Worm (Caenorhabditis elegans): Measurements from ENCODE around the gene R02F2.4.

R02F2.4 gene

DNA sequence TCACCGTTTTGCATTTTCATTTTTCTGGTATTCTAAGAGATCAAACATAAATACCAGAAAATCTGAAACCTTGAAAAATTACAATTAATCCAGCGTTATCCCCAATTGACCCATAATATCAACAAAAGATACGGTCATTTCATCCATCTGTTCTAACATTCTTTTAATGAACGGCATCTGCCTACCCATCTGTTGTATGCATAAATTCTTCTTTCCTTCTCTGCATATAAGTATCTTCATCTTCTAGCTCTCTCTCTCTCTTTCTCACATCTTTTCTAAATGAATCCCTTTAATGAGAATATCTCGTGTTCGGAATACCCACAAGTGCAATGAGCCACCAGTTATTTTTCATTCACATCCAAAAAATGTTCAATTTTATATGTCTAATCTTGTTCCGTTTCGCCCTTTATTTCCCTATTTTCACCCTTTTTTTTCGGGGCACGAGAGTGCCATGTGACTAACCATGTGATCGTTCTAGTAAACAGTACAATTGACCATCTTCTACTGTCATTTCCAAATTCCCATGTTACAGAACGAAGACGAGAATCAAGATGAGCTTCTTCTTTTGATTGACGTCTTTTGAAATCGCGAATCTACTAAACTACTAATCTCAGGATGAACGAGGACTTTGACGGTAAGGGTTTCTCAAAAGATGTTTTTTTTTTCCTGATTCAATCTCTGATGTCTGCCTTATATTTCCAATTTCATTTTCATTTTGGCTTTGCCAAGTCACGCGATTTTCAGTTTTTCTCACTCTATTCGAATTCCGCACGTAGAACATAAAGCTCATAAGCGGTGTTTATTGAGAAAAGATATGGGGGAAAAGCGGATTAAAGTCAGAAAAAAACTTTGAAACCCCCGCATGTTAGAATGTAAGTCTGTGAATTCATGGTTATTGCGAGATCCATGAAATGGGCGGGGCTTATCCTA, 17.5 kb downstream of the R02F2.4 start, which contains the start of gene R02F2.1:
TSS of gene R02F2.1 (plus strand) at position 528 of the 930 bp plus-strand sequence.
- no peak for TF ChIP-seq ceh-36 (tag; optimal IDR thresholded peaks at IDR 0.05)
- no peak for TF ChIP-seq F13C5.2 (tag; optimal IDR thresholded peaks at IDR 0.05)
- no peak for TF ChIP-seq aly-1 (tag; optimal IDR thresholded peaks at IDR 0.05)

ce11 chrIII:5502915-5503575, 19.0 kb downstream of the R02F2.4 start:
- TF ChIP-seq ceh-36 (tag; optimal IDR thresholded peaks at IDR 0.05): no peak

- TF ChIP-seq F13C5.2 (tag; optimal IDR thresholded peaks at IDR 0.05) (no peak), ceh-13 (GFP tag; optimal IDR thresholded peaks at IDR 0.05) (no peak), ama-1 (optimal IDR thresholded peaks at IDR 0.05) (no peak), B0310.2 (tag; optimal IDR thresholded peaks at IDR 0.05) (no peak), tbx-37 (GFP tag; conservative IDR thresholded peaks at IDR 0.05) (no peak), tbx-11 (GFP tag; IDR thresholded peaks at IDR 0.05) (no peak), scrt-1 (GFP tag; IDR thresholded peaks at IDR 0.05) (no peak), hnd-1 (tag; optimal IDR thresholded peaks at IDR 0.05) (no peak), hmg-4 (GFP tag; optimal IDR thresholded peaks at IDR 0.05) (no peak), sea-1 (GFP tag; conservative IDR thresholded peaks at IDR 0.05) (no peak), ceh-36 (tag; optimal IDR thresholded peaks at IDR 0.05) (no peak), tra-4 (tag; optimal IDR thresholded peaks at IDR 0.05) (no peak), pes-1 (GFP tag; IDR thresholded peaks at IDR 0.05) (no peak), flt-1 (GFP tag; IDR thresholded peaks at IDR 0.05) (no peak), ets-7 (tag; optimal IDR thresholded peaks at IDR 0.05) (no peak), aly-1 (tag; optimal IDR thresholded peaks at IDR 0.05) (no peak), hmbx-1 (tag; optimal IDR thresholded peaks at IDR 0.05) (no peak)
Measured at ce11 chrIII:5503669-5504068, 19.6 kb downstream of the R02F2.4 start.

DNA sequence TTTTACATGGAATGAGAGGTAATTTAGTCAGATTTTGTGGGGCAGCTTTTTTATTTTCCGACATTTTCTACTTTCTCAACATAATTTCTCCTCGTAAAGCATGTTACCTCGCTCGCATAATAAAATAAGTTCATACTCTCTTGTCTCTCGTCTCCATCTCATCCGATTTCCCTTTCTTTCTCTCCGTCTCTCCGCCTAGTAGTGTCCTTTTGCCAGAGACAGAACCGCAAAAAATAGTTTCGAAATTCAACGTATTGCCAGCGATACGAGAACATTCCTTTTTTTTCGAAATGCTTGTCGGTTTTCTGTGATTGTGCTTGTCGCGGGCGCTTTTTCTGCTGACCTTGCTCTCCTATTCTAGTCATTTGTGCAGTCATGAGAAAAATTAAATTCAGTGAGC, 20.1 kb downstream of the R02F2.4 start:
- TF ChIP-seq hnd-1 (tag; optimal IDR thresholded peaks at IDR 0.05): no peak
- TF ChIP-seq ceh-36 (tag; optimal IDR thresholded peaks at IDR 0.05): no peak
- no peak for TF ChIP-seq flt-1 (GFP tag; IDR thresholded peaks at IDR 0.05)
- TF ChIP-seq ceh-13 (GFP tag; optimal IDR thresholded peaks at IDR 0.05): no peak
- no peak for TF ChIP-seq F13C5.2 (tag; optimal IDR thresholded peaks at IDR 0.05)
- no peak for TF ChIP-seq tbx-11 (GFP tag; IDR thresholded peaks at IDR 0.05)

DNA sequence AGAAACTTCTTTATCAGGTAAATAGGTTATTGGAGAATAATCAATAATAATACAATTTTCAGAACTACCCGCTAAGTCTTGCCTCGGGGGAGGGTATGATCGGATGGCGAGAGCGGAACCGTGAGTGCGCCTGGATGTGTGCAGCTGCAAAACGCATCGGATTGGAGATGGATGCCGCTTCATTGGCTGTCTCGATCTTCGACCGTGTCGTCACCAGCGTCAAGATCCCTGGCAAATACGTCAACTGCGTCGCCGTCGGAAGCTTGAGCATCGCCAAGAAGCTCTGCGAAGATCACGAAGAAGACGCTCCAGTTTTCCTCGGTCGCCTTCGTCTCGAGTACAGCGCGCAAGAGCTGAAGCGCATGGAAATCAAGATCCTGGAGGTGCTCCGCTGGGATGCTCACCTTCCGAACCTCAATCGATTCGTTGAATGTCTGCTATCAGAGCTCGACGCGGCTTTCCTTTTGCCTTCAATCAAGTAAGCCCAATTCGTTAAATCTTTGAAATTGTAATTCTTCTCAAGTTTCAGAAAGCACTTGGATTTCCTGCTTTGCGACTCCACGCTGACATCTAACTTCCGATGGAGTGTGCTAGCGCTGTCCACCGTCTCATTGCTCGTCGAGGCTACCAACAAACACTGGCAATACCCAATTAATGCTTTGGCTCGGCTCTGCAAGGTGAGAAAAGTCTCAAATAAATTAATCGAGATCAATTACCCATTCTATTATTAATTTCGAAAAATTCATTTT, 20.8 kb downstream of the R02F2.4 start:
- no peak for TF ChIP-seq tra-4 (tag; optimal IDR thresholded peaks at IDR 0.05)
- no peak for TF ChIP-seq hnd-1 (tag; optimal IDR thresholded peaks at IDR 0.05)
- TF ChIP-seq hmg-4 (GFP tag; optimal IDR thresholded peaks at IDR 0.05): no peak
- TF ChIP-seq F13C5.2 (tag; optimal IDR thresholded peaks at IDR 0.05): no peak
- no peak for TF ChIP-seq ama-1 (optimal IDR thresholded peaks at IDR 0.05)
- TF ChIP-seq tbx-37 (GFP tag; conservative IDR thresholded peaks at IDR 0.05): no peak

DNA sequence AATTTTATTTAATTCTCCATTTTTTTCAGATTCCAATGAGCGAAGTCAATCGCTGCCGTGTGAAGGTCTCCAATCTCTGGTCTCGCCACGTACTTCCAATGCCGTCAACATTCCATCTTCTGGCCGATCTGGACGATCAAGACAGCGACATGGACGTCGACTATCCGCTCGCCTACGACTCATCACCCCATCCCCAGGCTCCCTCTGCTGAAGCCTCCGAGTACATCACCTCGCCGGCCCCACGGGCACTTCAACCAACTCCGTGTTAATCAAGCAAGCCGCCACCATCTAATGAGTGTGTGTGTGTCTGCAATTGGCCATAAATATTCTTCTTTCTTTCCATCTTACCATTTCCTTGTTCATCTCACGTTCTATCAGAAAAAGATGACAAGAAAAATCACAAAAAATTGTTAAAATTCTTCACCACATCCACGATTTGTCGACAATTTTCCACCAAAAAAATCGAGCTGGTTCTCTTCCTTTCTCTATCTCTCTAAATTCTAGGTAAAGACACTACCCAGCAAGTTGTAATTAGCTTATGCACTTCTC, 21.5 kb downstream of the R02F2.4 start:
- no peak for TF ChIP-seq ceh-36 (tag; optimal IDR thresholded peaks at IDR 0.05)
- TF ChIP-seq sea-1 (GFP tag; conservative IDR thresholded peaks at IDR 0.05): no peak
- TF ChIP-seq hmg-4 (GFP tag; optimal IDR thresholded peaks at IDR 0.05): no peak
- no peak for TF ChIP-seq tbx-37 (GFP tag; conservative IDR thresholded peaks at IDR 0.05)
- TF ChIP-seq scrt-1 (GFP tag; IDR thresholded peaks at IDR 0.05): no peak
- no peak for TF ChIP-seq flt-1 (GFP tag; IDR thresholded peaks at IDR 0.05)
- no peak for TF ChIP-seq F13C5.2 (tag; optimal IDR thresholded peaks at IDR 0.05)
- TF ChIP-seq ama-1 (optimal IDR thresholded peaks at IDR 0.05): no peak
- TF ChIP-seq hmbx-1 (tag; optimal IDR thresholded peaks at IDR 0.05): no peak
- no peak for TF ChIP-seq tra-4 (tag; optimal IDR thresholded peaks at IDR 0.05)
- TF ChIP-seq pes-1 (GFP tag; IDR thresholded peaks at IDR 0.05): no peak
- TF ChIP-seq B0310.2 (tag; optimal IDR thresholded peaks at IDR 0.05): no peak

- no peak for TF ChIP-seq B0310.2 (tag; optimal IDR thresholded peaks at IDR 0.05)
- TF ChIP-seq ceh-13 (GFP tag; optimal IDR thresholded peaks at IDR 0.05): no peak
- no peak for TF ChIP-seq tbx-11 (GFP tag; IDR thresholded peaks at IDR 0.05)
- no peak for TF ChIP-seq aly-1 (tag; optimal IDR thresholded peaks at IDR 0.05)
- no peak for TF ChIP-seq tra-4 (tag; optimal IDR thresholded peaks at IDR 0.05)
- TF ChIP-seq scrt-1 (GFP tag; IDR thresholded peaks at IDR 0.05): no peak
- TF ChIP-seq flt-1 (GFP tag; IDR thresholded peaks at IDR 0.05): no peak
- no peak for TF ChIP-seq pes-1 (GFP tag; IDR thresholded peaks at IDR 0.05)
- no peak for TF ChIP-seq hnd-1 (tag; optimal IDR thresholded peaks at IDR 0.05)
- TF ChIP-seq ets-7 (tag; optimal IDR thresholded peaks at IDR 0.05): no peak
- no peak for TF ChIP-seq hmbx-1 (tag; optimal IDR thresholded peaks at IDR 0.05)
- TF ChIP-seq ama-1 (optimal IDR thresholded peaks at IDR 0.05): no peak
- TF ChIP-seq tbx-37 (GFP tag; conservative IDR thresholded peaks at IDR 0.05): no peak
- no peak for TF ChIP-seq sea-1 (GFP tag; conservative IDR thresholded peaks at IDR 0.05)
- TF ChIP-seq hmg-4 (GFP tag; optimal IDR thresholded peaks at IDR 0.05): no peak
- no peak for TF ChIP-seq F13C5.2 (tag; optimal IDR thresholded peaks at IDR 0.05)
- TF ChIP-seq ceh-36 (tag; optimal IDR thresholded peaks at IDR 0.05): no peak
Measured at ce11 chrIII:5506023-5506597, 22.0 kb downstream of the R02F2.4 start.
